Fruit fly (Drosophila melanogaster) whole organism, pupa: ENCODE measurements around the gene CrebA.

Experiments used
- CG12605 ChIP-seq: fragments of 200-800 bp; sonication (Bioruptor generic); IDR thresholded peaks from 2 replicates; pipeline ENCODE4 v1.3.6; 2022; ENCODE audit warnings: missing biosample characterization, missing genetic modification characterization
- CG14655 ChIP-seq: fragments of 200-800 bp; sonication (Bioruptor generic); optimal IDR thresholded peaks from 3 replicates; lab custom pipeline; 2017; ENCODE audit warnings: mild to moderate bottlenecking, missing biosample characterization, missing genetic modification reagents, missing genetic modification characterization
- CG15710 ChIP-seq: fragments of 200-800 bp; sonication (Bioruptor generic); optimal IDR thresholded peaks from 2 replicates; lab custom pipeline; 2018; ENCODE audit warnings: missing biosample characterization, mild to moderate bottlenecking, missing genetic modification characterization, moderate library complexity
- CG32121 ChIP-seq: fragments of 200-800 bp; sonication (Bioruptor generic); IDR thresholded peaks from 2 replicates; pipeline ENCODE4 v1.3.6; 2022; ENCODE audit warnings: missing biosample characterization, missing genetic modification characterization
- CG34367 ChIP-seq: fragments of 200-800 bp; sonication (Bioruptor generic); optimal IDR thresholded peaks from 2 replicates; lab custom pipeline; 2018; ENCODE audit warnings: missing biosample characterization, mild to moderate bottlenecking, missing genetic modification characterization
- CG8301 ChIP-seq: fragments of 200-800 bp; sonication (Bioruptor generic); optimal IDR thresholded peaks from 2 replicates; lab custom pipeline; 2018; ENCODE audit warnings: missing biosample characterization, mild to moderate bottlenecking, missing genetic modification characterization
- CG9948 ChIP-seq: fragments of 200-800 bp; sonication (Bioruptor generic); optimal IDR thresholded peaks from 2 replicates; lab custom pipeline; 2018; ENCODE audit warnings: missing biosample characterization, mild to moderate bottlenecking, missing genetic modification characterization, moderate library complexity
- Ets98B ChIP-seq: fragments of 200-800 bp; sonication (Bioruptor generic); IDR thresholded peaks from 2 replicates; pipeline ENCODE4 v1.3.6; 2022; ENCODE audit warnings: missing biosample characterization, missing genetic modification characterization
- Pif1A ChIP-seq: fragments of 200-800 bp; sonication (Bioruptor generic); optimal IDR thresholded peaks from 3 replicates; lab custom pipeline; 2016; ENCODE audit warnings: missing biosample characterization, missing genetic modification characterization
- Pif1B ChIP-seq: fragments of 200-800 bp; sonication (Bioruptor generic); optimal IDR thresholded peaks from 3 replicates; lab custom pipeline; 2016; ENCODE audit warnings: missing biosample characterization, missing genetic modification characterization
- Snoo ChIP-seq: fragments of 200-800 bp; sonication (Bioruptor generic); optimal IDR thresholded peaks from 3 replicates; lab custom pipeline; 2017; ENCODE audit warnings: missing biosample characterization, mild to moderate bottlenecking, missing genetic modification characterization, inconsistent platforms
- fd96Ca ChIP-seq: fragments of 200-800 bp; sonication (Bioruptor generic); IDR thresholded peaks from 3 replicates; pipeline ENCODE4 v1.3.6; 2022; ENCODE audit warnings: missing biosample characterization, missing genetic modification characterization
- gl ChIP-seq: fragments of 200-800 bp; sonication (Bioruptor generic); optimal IDR thresholded peaks from 2 replicates; lab custom pipeline; 2018; ENCODE audit warnings: missing biosample characterization, mild to moderate bottlenecking, missing genetic modification characterization

DNA sequence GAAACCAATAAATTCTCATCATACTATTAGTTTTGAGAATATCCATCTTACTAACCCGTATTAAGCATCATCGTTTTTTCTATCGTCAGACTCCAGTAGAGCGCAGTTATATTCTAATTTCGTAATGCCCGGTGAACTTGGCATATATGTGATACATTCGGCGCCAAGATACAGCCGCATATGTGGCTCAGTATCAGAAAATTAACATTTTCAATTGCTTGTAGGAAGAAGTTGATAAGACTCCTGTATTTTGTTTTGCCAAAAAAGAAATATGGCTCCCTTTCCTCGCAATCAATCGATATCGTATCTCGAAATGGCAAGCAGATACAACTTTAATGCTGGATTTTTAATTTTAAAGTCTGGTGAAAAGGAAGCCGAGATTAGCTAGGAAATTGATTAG, 10.0 kb upstream of the CrebA start, which contains the start of gene CG33986:
- TF ChIP-seq CG15710 (tag; lab: Kevin White, UChicago) (no peak), CG9948 (tag; lab: Kevin White, UChicago) (no peak), CG34367 (no peak), CG32121 (GFP tag; lab: Robert Waterston, UW) (no peak), CG8301 (no peak), Ets98B (no peak), Snoo (no peak), CG14655 (GFP tag; lab: Kevin White, UChicago) (no peak), fd96Ca (no peak), CG12605 (GFP tag; lab: Robert Waterston, UW) (no peak), Pif1A (GFP tag; lab: Kevin White, UChicago) (no peak), Pif1B (GFP tag; lab: Kevin White, UChicago) (no peak), gl (no peak)
